Fruit fly (Drosophila melanogaster) Kc167 (cell line): ENCODE measurements around the gene Twdlalpha.

Experiments used
- Myc ChIP-seq: fragments of >200 bp; optimal IDR thresholded peaks from 2 replicates; lab custom pipeline; 2017; ENCODE audit warnings: missing external identifiers
- Sin3A ChIP-seq: fragments of >200 bp; optimal IDR thresholded peaks from 2 replicates; lab custom pipeline; 2018; ENCODE audit warnings: missing external identifiers
- h ChIP-seq: fragments of >200 bp; optimal IDR thresholded peaks from 3 replicates; lab custom pipeline; 2018; ENCODE audit warnings: missing external identifiers
- insv ChIP-seq: fragments of >200 bp; optimal IDR thresholded peaks from 3 replicates; lab custom pipeline; 2018; ENCODE audit warnings: missing external identifiers
- psq ChIP-seq: fragments of >200 bp; optimal IDR thresholded peaks from 2 replicates; lab custom pipeline; 2017; ENCODE audit warnings: missing external identifiers
- ttk ChIP-seq: sonication (Bioruptor generic); optimal IDR thresholded peaks from 2 replicates; lab custom pipeline; 2017; ENCODE audit warnings: missing external identifiers

The Twdlalpha gene

DNA sequence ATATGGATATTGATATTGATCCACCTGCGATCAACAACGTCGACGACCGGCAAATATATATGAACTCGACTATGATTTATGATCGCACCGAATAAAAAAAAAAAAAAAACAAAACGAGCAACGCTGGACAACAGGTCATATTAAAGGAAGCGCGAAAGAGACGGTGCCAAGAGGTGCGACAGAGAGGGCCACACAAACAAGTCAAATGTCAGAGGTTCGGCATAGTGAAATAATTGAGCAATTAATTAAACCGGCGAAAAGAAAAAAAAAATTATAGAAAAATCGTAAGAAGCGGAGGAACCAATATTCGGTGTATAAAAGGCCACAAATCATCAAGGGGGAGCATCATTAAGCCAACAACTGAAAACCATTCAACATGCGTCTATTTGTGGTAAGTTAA is at the start of gene Twdlalpha:
TSS of gene Twdlalpha (plus strand) at position 301 of the 400 bp plus-strand sequence.
- TF ChIP-seq Sin3A (lab: Kevin White, UChicago) (no peak), insv (lab: Kevin White, UChicago) (no peak)

- TF ChIP-seq psq (lab: Kevin White, UChicago), result no peak
- no peak for TF ChIP-seq Sin3A (lab: Kevin White, UChicago)
- no peak for TF ChIP-seq insv (lab: Kevin White, UChicago)
- no peak for TF ChIP-seq Myc
- no peak for TF ChIP-seq h (lab: Kevin White, UChicago)
- TF ChIP-seq ttk (lab: Kevin White, UChicago), result no peak
Measured at dm6 chrX:16693805-16694387, 48.8 kb upstream of the Twdlalpha start.

- no peak for TF ChIP-seq insv (lab: Kevin White, UChicago)
- no peak for TF ChIP-seq h (lab: Kevin White, UChicago)
- TF ChIP-seq ttk (lab: Kevin White, UChicago), result no peak
- TF ChIP-seq psq (lab: Kevin White, UChicago), result no peak
- no peak for TF ChIP-seq Sin3A (lab: Kevin White, UChicago)
- TF ChIP-seq Myc, result no peak
Measured at dm6 chrX:16694477-16694876, 48.2 kb upstream of the Twdlalpha start.

dm6 chrX:16694959-16695358 is 47.7 kb upstream of the Twdlalpha start, which contains the start of gene Septin4:
Gene Septin4 (minus strand): TSS chrX:16695173.
- TF ChIP-seq insv (lab: Kevin White, UChicago), result no peak
- TF ChIP-seq psq (lab: Kevin White, UChicago), result no peak

- no peak for TF ChIP-seq Myc
- no peak for TF ChIP-seq h (lab: Kevin White, UChicago)
- no peak for TF ChIP-seq insv (lab: Kevin White, UChicago)
- TF ChIP-seq ttk (lab: Kevin White, UChicago), result no peak
- no peak for TF ChIP-seq Sin3A (lab: Kevin White, UChicago)
- no peak for TF ChIP-seq psq (lab: Kevin White, UChicago)
Measured at dm6 chrX:16695658-16696181, 46.9 kb upstream of the Twdlalpha start, which contains the start of gene CG4678. Gene CG4678 (plus strand): TSS chrX:16696131.

- TF ChIP-seq insv (lab: Kevin White, UChicago) (no peak), ttk (lab: Kevin White, UChicago) (no peak), psq (lab: Kevin White, UChicago) (no peak), Sin3A (lab: Kevin White, UChicago) (no peak), h (lab: Kevin White, UChicago) (no peak), Myc (no peak)
Measured at dm6 chrX:16696614-16697519, 45.8 kb upstream of the Twdlalpha start.

dm6 chrX:16697882-16698571 is 44.6 kb upstream of the Twdlalpha start:
- TF ChIP-seq Sin3A (lab: Kevin White, UChicago), result no peak
- no peak for TF ChIP-seq ttk (lab: Kevin White, UChicago)
- TF ChIP-seq insv (lab: Kevin White, UChicago), result no peak
- no peak for TF ChIP-seq psq (lab: Kevin White, UChicago)
- no peak for TF ChIP-seq Myc

dm6 chrX:16700070-16700469 is 42.6 kb upstream of the Twdlalpha start, which contains the start of gene CG9676:
Gene CG9676 (minus strand): TSS chrX:16700170.
- no peak for TF ChIP-seq insv (lab: Kevin White, UChicago)
- TF ChIP-seq psq (lab: Kevin White, UChicago), result no peak
- no peak for TF ChIP-seq Sin3A (lab: Kevin White, UChicago)
- TF ChIP-seq h (lab: Kevin White, UChicago), result no peak
- TF ChIP-seq ttk (lab: Kevin White, UChicago), result no peak
- no peak for TF ChIP-seq Myc

dm6 chrX:16701941-16702340 is 40.7 kb upstream of the Twdlalpha start, which contains the start of gene sphe:
Gene sphe (minus strand): TSS chrX:16701972.
- TF ChIP-seq psq (lab: Kevin White, UChicago) (no peak), h (lab: Kevin White, UChicago) (no peak), insv (lab: Kevin White, UChicago) (no peak), Sin3A (lab: Kevin White, UChicago) (no peak), ttk (lab: Kevin White, UChicago) (no peak), Myc (no peak)

dm6 chrX:16703747-16704146 is 38.9 kb upstream of the Twdlalpha start, which contains the start of the genes CG9673 and CG4653:
Gene CG9673 (minus strand): TSS chrX:16703884.
Gene CG4653 (plus strand): TSS chrX:16704081.
- TF ChIP-seq h (lab: Kevin White, UChicago) (no peak), ttk (lab: Kevin White, UChicago) (no peak), Sin3A (lab: Kevin White, UChicago) (no peak), Myc (no peak), insv (lab: Kevin White, UChicago) (no peak), psq (lab: Kevin White, UChicago) (no peak)

DNA sequence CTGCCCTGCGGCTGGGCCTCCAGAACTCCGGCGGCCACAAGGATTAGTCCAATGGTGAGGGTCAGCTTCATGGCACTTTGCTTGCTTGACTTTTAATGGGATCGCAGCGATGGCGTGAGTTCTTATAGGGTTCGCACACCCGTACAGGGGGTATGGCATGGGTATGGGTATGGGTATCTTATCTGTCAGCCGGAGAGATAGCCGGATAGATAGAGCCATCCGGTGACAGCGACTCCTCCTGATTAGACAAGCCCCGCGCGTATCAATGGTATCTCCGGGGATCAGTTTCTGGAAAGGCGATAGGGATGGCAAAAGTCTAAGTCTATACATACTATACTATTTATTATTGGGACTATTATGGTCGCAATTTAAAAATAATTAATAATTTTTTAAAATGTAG is 35.9 kb upstream of the Twdlalpha start, which contains the start of gene CG9672:
TSS of gene CG9672 (minus strand) at position 101 of the 400 bp plus-strand sequence.
- no peak for TF ChIP-seq Myc
- no peak for TF ChIP-seq ttk (lab: Kevin White, UChicago)
- TF ChIP-seq insv (lab: Kevin White, UChicago), result no peak
- no peak for TF ChIP-seq Sin3A (lab: Kevin White, UChicago)
- TF ChIP-seq psq (lab: Kevin White, UChicago), result no peak
- TF ChIP-seq h (lab: Kevin White, UChicago), result no peak
